Fruit fly (Drosophila melanogaster): ENCODE data around the gene PIG-H.

Gene PIG-H

dm6 chr3R:7999530-8000116 lies at the start of gene PIG-H:
TSS of gene PIG-H (plus strand) at chr3R:7999832.
- TF ChIP-seq psq (optimal IDR thresholded peaks at IDR 0.05) (no peak), pan (optimal IDR thresholded peaks at IDR 0.05) (no peak), usp (GFP tag; optimal IDR thresholded peaks at IDR 0.05) (no peak), Dll (optimal IDR thresholded peaks at IDR 0.05) (no peak), EcR (GFP tag; optimal IDR thresholded peaks at IDR 0.05) (no peak), CG8478 (optimal IDR thresholded peaks at IDR 0.05) (no peak)

dm6 chr3R:7950147-7950546 lies 49.5 kb upstream of the PIG-H start:
- no peak for TF ChIP-seq psq (optimal IDR thresholded peaks at IDR 0.05)
- TF ChIP-seq pan (optimal IDR thresholded peaks at IDR 0.05), result no peak
- TF ChIP-seq Dll (optimal IDR thresholded peaks at IDR 0.05), result no peak
- no peak for TF ChIP-seq usp (GFP tag; optimal IDR thresholded peaks at IDR 0.05)
- no peak for TF ChIP-seq CG8478 (optimal IDR thresholded peaks at IDR 0.05)
- no peak for TF ChIP-seq EcR (GFP tag; optimal IDR thresholded peaks at IDR 0.05)

dm6 chr3R:7953041-7953788 lies 46.4 kb upstream of the PIG-H start:
- TF ChIP-seq psq (optimal IDR thresholded peaks at IDR 0.05) (no peak), Dll (optimal IDR thresholded peaks at IDR 0.05) (no peak), CG8478 (optimal IDR thresholded peaks at IDR 0.05) (no peak), usp (GFP tag; optimal IDR thresholded peaks at IDR 0.05) (no peak), pan (optimal IDR thresholded peaks at IDR 0.05) (no peak), EcR (GFP tag; optimal IDR thresholded peaks at IDR 0.05) (no peak)

dm6 chr3R:7954477-7954876 lies 45.2 kb upstream of the PIG-H start:
- TF ChIP-seq Dll (optimal IDR thresholded peaks at IDR 0.05), result peak; percentile 12
- TF ChIP-seq CG8478 (optimal IDR thresholded peaks at IDR 0.05), result no peak

- TF ChIP-seq psq (optimal IDR thresholded peaks at IDR 0.05), result no peak
- TF ChIP-seq Dll (optimal IDR thresholded peaks at IDR 0.05), result no peak
- TF ChIP-seq usp (GFP tag; optimal IDR thresholded peaks at IDR 0.05), result no peak
- TF ChIP-seq CG8478 (optimal IDR thresholded peaks at IDR 0.05), result no peak
- TF ChIP-seq pan (optimal IDR thresholded peaks at IDR 0.05), result no peak
- TF ChIP-seq EcR (GFP tag; optimal IDR thresholded peaks at IDR 0.05), result no peak
Measured at dm6 chr3R:7957008-7957407, 42.6 kb upstream of the PIG-H start.

- TF ChIP-seq EcR (GFP tag; optimal IDR thresholded peaks at IDR 0.05), result no peak
- TF ChIP-seq Dll (optimal IDR thresholded peaks at IDR 0.05), result no peak
- TF ChIP-seq CG8478 (optimal IDR thresholded peaks at IDR 0.05), result no peak
- TF ChIP-seq usp (GFP tag; optimal IDR thresholded peaks at IDR 0.05), result no peak
- TF ChIP-seq pan (optimal IDR thresholded peaks at IDR 0.05), result no peak
- TF ChIP-seq psq (optimal IDR thresholded peaks at IDR 0.05), result no peak
Measured at dm6 chr3R:7961348-7961747, 38.3 kb upstream of the PIG-H start.

- TF ChIP-seq usp (GFP tag; optimal IDR thresholded peaks at IDR 0.05), result no peak
- no peak for TF ChIP-seq EcR (GFP tag; optimal IDR thresholded peaks at IDR 0.05)
- TF ChIP-seq Dll (optimal IDR thresholded peaks at IDR 0.05), result no peak
- no peak for TF ChIP-seq psq (optimal IDR thresholded peaks at IDR 0.05)
- no peak for TF ChIP-seq pan (optimal IDR thresholded peaks at IDR 0.05)
- no peak for TF ChIP-seq CG8478 (optimal IDR thresholded peaks at IDR 0.05)
Measured at dm6 chr3R:7962778-7963494, 36.7 kb upstream of the PIG-H start.

- TF ChIP-seq usp (GFP tag; optimal IDR thresholded peaks at IDR 0.05), result no peak
- no peak for TF ChIP-seq pan (optimal IDR thresholded peaks at IDR 0.05)
- no peak for TF ChIP-seq CG8478 (optimal IDR thresholded peaks at IDR 0.05)
- TF ChIP-seq EcR (GFP tag; optimal IDR thresholded peaks at IDR 0.05), result no peak
- no peak for TF ChIP-seq Dll (optimal IDR thresholded peaks at IDR 0.05)
- no peak for TF ChIP-seq psq (optimal IDR thresholded peaks at IDR 0.05)
Measured at dm6 chr3R:7963495-7964132, 36.0 kb upstream of the PIG-H start.

- no peak for TF ChIP-seq CG8478 (optimal IDR thresholded peaks at IDR 0.05)
- TF ChIP-seq usp (GFP tag; optimal IDR thresholded peaks at IDR 0.05), result no peak
- no peak for TF ChIP-seq pan (optimal IDR thresholded peaks at IDR 0.05)
- TF ChIP-seq psq (optimal IDR thresholded peaks at IDR 0.05), result no peak
- no peak for TF ChIP-seq EcR (GFP tag; optimal IDR thresholded peaks at IDR 0.05)
- TF ChIP-seq Dll (optimal IDR thresholded peaks at IDR 0.05), result no peak
Measured at dm6 chr3R:7964751-7965319, 34.8 kb upstream of the PIG-H start.

- TF ChIP-seq CG8478 (optimal IDR thresholded peaks at IDR 0.05) (no peak), pan (optimal IDR thresholded peaks at IDR 0.05) (no peak)
Measured at dm6 chr3R:7966544-7967264, 32.9 kb upstream of the PIG-H start.

dm6 chr3R:7967347-7967746 lies 32.3 kb upstream of the PIG-H start, which contains the start of gene dsx:
TSS of gene dsx (minus strand) at chr3R:7967408.
- TF ChIP-seq CG8478 (optimal IDR thresholded peaks at IDR 0.05), result no peak
- TF ChIP-seq usp (GFP tag; optimal IDR thresholded peaks at IDR 0.05), result no peak
- no peak for TF ChIP-seq Dll (optimal IDR thresholded peaks at IDR 0.05)

Data from whole organism.